Worm (Caenorhabditis elegans) whole organism, early embryonic: ENCODE results near the gene srx-59.

Experiments
- B0310.2 ChIP-seq: sonication (generic microtip); optimal IDR thresholded peaks from 2 replicates; lab custom pipeline; 2016; ENCODE audit warnings: mild to moderate bottlenecking, missing genetic modification characterization, missing compliant biosample characterization
- F13C5.2 ChIP-seq: sonication (generic microtip); optimal IDR thresholded peaks from 2 replicates; lab custom pipeline; 2017; ENCODE audit warnings: mild to moderate bottlenecking, missing genetic modification characterization, inconsistent platforms, missing compliant biosample characterization
- aly-1 ChIP-seq: sonication (generic microtip); optimal IDR thresholded peaks from 2 replicates; lab custom pipeline; 2016; ENCODE audit warnings: missing genetic modification characterization, missing compliant biosample characterization
- ama-1 ChIP-seq: fragments of 150-350 bp; optimal IDR thresholded peaks from 2 replicates; lab custom pipeline; 2014
- ceh-13 ChIP-seq: fragments of 200-800 bp; sonication (Bioruptor generic); optimal IDR thresholded peaks from 2 replicates; lab custom pipeline; 2018; ENCODE audit warnings: mild to moderate bottlenecking, missing genetic modification characterization, missing compliant biosample characterization
- ceh-36 ChIP-seq: sonication (generic microtip); optimal IDR thresholded peaks from 2 replicates; lab custom pipeline; 2016; ENCODE audit warnings: missing genetic modification characterization, inconsistent platforms, missing compliant biosample characterization
- ets-7 ChIP-seq: sonication (generic microtip); optimal IDR thresholded peaks from 2 replicates; lab custom pipeline; 2016; ENCODE audit warnings: missing genotype, missing genetic modification characterization, missing compliant biosample characterization
- flt-1 ChIP-seq: fragments of 200-800 bp; sonication (Bioruptor generic); IDR thresholded peaks from 2 replicates; pipeline ENCODE4 v1.3.6; 2022; ENCODE audit warnings: missing genetic modification characterization, missing compliant biosample characterization
- hmbx-1 ChIP-seq: sonication (generic microtip); optimal IDR thresholded peaks from 2 replicates; lab custom pipeline; 2016; ENCODE audit warnings: mild to moderate bottlenecking, missing genetic modification characterization, missing compliant biosample characterization
- hmg-4 ChIP-seq: fragments of 200-800 bp; sonication (Bioruptor generic); optimal IDR thresholded peaks from 2 replicates; lab custom pipeline; 2018; ENCODE audit warnings: mild to moderate bottlenecking, missing genetic modification characterization, missing compliant biosample characterization
- hnd-1 ChIP-seq: sonication (generic microtip); optimal IDR thresholded peaks from 2 replicates; lab custom pipeline; 2016; ENCODE audit warnings: missing genetic modification characterization, missing compliant biosample characterization
- pes-1 ChIP-seq: fragments of 200-800 bp; sonication (Bioruptor generic); IDR thresholded peaks from 2 replicates; pipeline ENCODE4 v1.3.6; 2022; ENCODE audit warnings: missing genetic modification reagents, missing genetic modification characterization, missing compliant biosample characterization
- scrt-1 ChIP-seq: fragments of 200-800 bp; sonication (Bioruptor generic); IDR thresholded peaks from 2 replicates; pipeline ENCODE4 v1.3.6; 2022; ENCODE audit warnings: missing genetic modification characterization, missing compliant biosample characterization
- sea-1 ChIP-seq: fragments of 200-800 bp; sonication (Bioruptor generic); conservative IDR thresholded peaks from 2 replicates; pipeline ENCODE4 v1.3.6; 2022; ENCODE audit warnings: missing genetic modification characterization, missing compliant biosample characterization
- tbx-11 ChIP-seq: fragments of 200-800 bp; sonication (Bioruptor generic); IDR thresholded peaks from 2 replicates; pipeline ENCODE4 v1.3.6; 2022; ENCODE audit warnings: missing genetic modification characterization, missing compliant biosample characterization
- tbx-37 ChIP-seq: fragments of 200-800 bp; sonication (Bioruptor generic); conservative IDR thresholded peaks from 2 replicates; pipeline ENCODE4 v1.3.6; 2022; ENCODE audit warnings: missing genetic modification reagents, missing genetic modification characterization, missing compliant biosample characterization
- tra-4 ChIP-seq: sonication (generic microtip); optimal IDR thresholded peaks from 2 replicates; lab custom pipeline; 2017; ENCODE audit warnings: missing genetic modification characterization, missing compliant biosample characterization

srx-59 gene

ce11 chrV:6998303-6998884, 26.7 kb downstream of the srx-59 start, which contains the start of gene nhr-42:
nhr-42 (plus strand) TSS chrV:6998819.
- TF ChIP-seq hmbx-1 (tag; lab: Kevin White, UChicago) (no peak), ceh-36 (tag; lab: Kevin White, UChicago) (no peak), pes-1 (GFP tag; lab: Robert Waterston, UW) (no peak), tra-4 (tag; lab: Kevin White, UChicago) (no peak), aly-1 (no peak), B0310.2 (no peak), ama-1 (lab: Kevin White, UChicago) (no peak), tbx-11 (no peak), hmg-4 (GFP tag; lab: Kevin White, UChicago) (no peak), ets-7 (tag; lab: Kevin White, UChicago) (no peak), sea-1 (GFP tag; lab: Robert Waterston, UW) (no peak), ceh-13 (no peak), flt-1 (GFP tag; lab: Robert Waterston, UW) (no peak), F13C5.2 (tag; lab: Kevin White, UChicago) (no peak), hnd-1 (tag; lab: Kevin White, UChicago) (no peak)

DNA sequence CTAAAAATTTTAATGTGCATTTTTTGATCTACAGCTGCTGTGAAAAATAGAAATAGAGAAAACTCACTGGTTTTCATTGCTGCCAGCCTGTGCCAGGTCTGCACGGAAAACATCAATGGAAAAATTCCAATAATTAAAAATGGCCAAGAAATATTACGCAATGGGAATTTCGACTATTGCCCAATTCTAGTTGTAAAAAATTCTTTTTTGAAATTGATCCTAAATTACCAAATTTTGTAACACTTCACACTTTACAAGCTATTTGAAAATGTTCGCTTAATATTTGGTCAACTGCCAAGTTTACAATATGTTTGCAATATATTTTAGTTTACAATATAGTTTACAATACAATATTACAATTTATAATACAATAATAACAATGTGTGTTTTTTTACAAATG, 29.1 kb downstream of the srx-59 start:
- no peak for TF ChIP-seq hnd-1 (tag; lab: Kevin White, UChicago)

ce11 chrV:7003850-7004249, 32.2 kb downstream of the srx-59 start, which contains the start of gene srab-4:
srab-4 (plus strand) TSS chrV:7004150.
- TF ChIP-seq F13C5.2 (tag; lab: Kevin White, UChicago) (no peak), ceh-13 (no peak)

ce11 chrV:7005964-7006363, 34.3 kb downstream of the srx-59 start, which contains the start of gene spig-10:
spig-10 (plus strand) TSS chrV:7006264.
- TF ChIP-seq hmbx-1 (tag; lab: Kevin White, UChicago) (no peak), tbx-11 (no peak), ceh-36 (tag; lab: Kevin White, UChicago) (no peak), pes-1 (GFP tag; lab: Robert Waterston, UW) (no peak), F13C5.2 (tag; lab: Kevin White, UChicago) (no peak), ceh-13 (no peak), B0310.2 (no peak), aly-1 (no peak), ets-7 (tag; lab: Kevin White, UChicago) (no peak), hmg-4 (GFP tag; lab: Kevin White, UChicago) (no peak), tra-4 (tag; lab: Kevin White, UChicago) (no peak), tbx-37 (no peak)

ce11 chrV:7007307-7007706, 35.6 kb downstream of the srx-59 start, which contains the start of gene drd-10:
drd-10 (plus strand) TSS chrV:7007607.
- TF ChIP-seq hmbx-1 (tag; lab: Kevin White, UChicago), result no peak
- TF ChIP-seq tbx-11, result no peak
- no peak for TF ChIP-seq sea-1 (GFP tag; lab: Robert Waterston, UW)
- no peak for TF ChIP-seq hmg-4 (GFP tag; lab: Kevin White, UChicago)
- no peak for TF ChIP-seq ceh-36 (tag; lab: Kevin White, UChicago)
- no peak for TF ChIP-seq B0310.2
- TF ChIP-seq aly-1, result no peak
- no peak for TF ChIP-seq scrt-1 (GFP tag; lab: Robert Waterston, UW)
- TF ChIP-seq tra-4 (tag; lab: Kevin White, UChicago), result no peak
- TF ChIP-seq pes-1 (GFP tag; lab: Robert Waterston, UW), result no peak
- no peak for TF ChIP-seq ceh-13
- TF ChIP-seq F13C5.2 (tag; lab: Kevin White, UChicago), result no peak
- TF ChIP-seq ets-7 (tag; lab: Kevin White, UChicago), result no peak
- TF ChIP-seq hnd-1 (tag; lab: Kevin White, UChicago), result no peak
- TF ChIP-seq flt-1 (GFP tag; lab: Robert Waterston, UW), result no peak
- no peak for TF ChIP-seq ama-1 (lab: Kevin White, UChicago)
- TF ChIP-seq tbx-37, result no peak

DNA sequence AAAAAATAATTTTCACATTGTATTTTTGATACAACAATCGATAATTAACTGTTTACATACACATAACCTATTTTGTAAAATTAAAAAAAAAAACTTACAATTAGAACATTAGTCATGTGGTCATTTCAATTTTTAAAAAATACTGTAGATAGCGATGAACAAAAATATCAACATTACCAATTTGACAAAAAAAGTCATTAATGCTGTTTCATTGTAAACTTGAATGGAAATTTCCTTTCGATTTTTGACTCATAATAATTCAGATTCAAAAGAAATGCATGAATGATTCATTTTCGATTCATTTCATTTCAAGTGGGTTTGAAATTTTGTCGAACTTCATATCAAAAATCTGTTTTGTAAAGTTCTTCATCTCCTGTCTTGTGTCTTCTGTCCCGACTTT, 37.8 kb downstream of the srx-59 start, which contains the start of gene C33G8.2:
C33G8.2 (plus strand) TSS at position 301 of the 400 bp plus-strand sequence.
- TF ChIP-seq flt-1 (GFP tag; lab: Robert Waterston, UW) (no peak), ama-1 (lab: Kevin White, UChicago) (no peak), hmbx-1 (tag; lab: Kevin White, UChicago) (no peak), F13C5.2 (tag; lab: Kevin White, UChicago) (no peak), tbx-11 (no peak), hmg-4 (GFP tag; lab: Kevin White, UChicago) (no peak), tbx-37 (no peak), hnd-1 (tag; lab: Kevin White, UChicago) (no peak), tra-4 (tag; lab: Kevin White, UChicago) (no peak), ceh-13 (no peak), scrt-1 (GFP tag; lab: Robert Waterston, UW) (no peak), ceh-36 (tag; lab: Kevin White, UChicago) (no peak), B0310.2 (no peak), sea-1 (GFP tag; lab: Robert Waterston, UW) (no peak), pes-1 (GFP tag; lab: Robert Waterston, UW) (no peak), ets-7 (tag; lab: Kevin White, UChicago) (no peak), aly-1 (no peak)

DNA sequence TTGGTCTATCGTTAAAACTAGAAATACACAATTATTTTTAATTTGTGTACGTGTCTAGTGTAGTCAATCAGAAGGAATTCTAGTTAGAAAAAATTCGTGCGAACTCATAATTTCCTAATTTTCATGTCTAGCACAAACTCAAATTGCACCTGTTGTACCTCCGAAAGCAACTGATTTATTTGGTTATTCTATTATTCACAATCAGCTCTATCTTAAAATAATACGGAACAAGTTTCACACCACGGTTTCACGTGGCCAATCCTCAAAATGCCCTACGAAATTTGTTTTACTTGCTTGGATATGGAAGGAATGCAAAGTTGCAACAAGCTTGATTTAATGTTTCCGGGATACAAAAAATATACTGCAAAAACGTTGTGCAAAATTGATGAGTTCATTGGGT, 41.0 kb downstream of the srx-59 start, which contains the start of gene srw-127:
srw-127 (plus strand) TSS at position 301 of the 400 bp plus-strand sequence.
- TF ChIP-seq tbx-11, result no peak
- TF ChIP-seq ceh-13, result no peak
- no peak for TF ChIP-seq pes-1 (GFP tag; lab: Robert Waterston, UW)
- no peak for TF ChIP-seq F13C5.2 (tag; lab: Kevin White, UChicago)
- no peak for TF ChIP-seq flt-1 (GFP tag; lab: Robert Waterston, UW)
- TF ChIP-seq scrt-1 (GFP tag; lab: Robert Waterston, UW), result no peak
- no peak for TF ChIP-seq aly-1
- TF ChIP-seq hmbx-1 (tag; lab: Kevin White, UChicago), result no peak
- no peak for TF ChIP-seq sea-1 (GFP tag; lab: Robert Waterston, UW)
- no peak for TF ChIP-seq hmg-4 (GFP tag; lab: Kevin White, UChicago)
- TF ChIP-seq B0310.2, result no peak
- no peak for TF ChIP-seq tbx-37
- no peak for TF ChIP-seq tra-4 (tag; lab: Kevin White, UChicago)
- no peak for TF ChIP-seq hnd-1 (tag; lab: Kevin White, UChicago)
- no peak for TF ChIP-seq ama-1 (lab: Kevin White, UChicago)
- no peak for TF ChIP-seq ets-7 (tag; lab: Kevin White, UChicago)
- no peak for TF ChIP-seq ceh-36 (tag; lab: Kevin White, UChicago)
